Worm (Caenorhabditis elegans) whole organism, late embryonic: ENCODE measurements around the gene bath-46.

ENCODE experiments used
- F13H6.1 ChIP-seq: sonication (generic microtip); optimal IDR thresholded peaks from 2 replicates; lab custom pipeline; 2016; ENCODE audit warnings: missing genetic modification characterization, missing compliant biosample characterization
- ceh-24 ChIP-seq: sonication (generic microtip); optimal IDR thresholded peaks from 2 replicates; lab custom pipeline; 2016; ENCODE audit warnings: mild to moderate bottlenecking, missing genetic modification characterization, missing compliant biosample characterization
- ceh-48 ChIP-seq: sonication (generic microtip); optimal IDR thresholded peaks from 2 replicates; lab custom pipeline; 2016; ENCODE audit warnings: missing genetic modification characterization, inconsistent platforms, missing compliant biosample characterization
- che-1 ChIP-seq: sonication (generic microtip); optimal IDR thresholded peaks from 2 replicates; lab custom pipeline; 2016; ENCODE audit warnings: mild to moderate bottlenecking, missing genetic modification characterization, missing compliant biosample characterization
- fax-1 ChIP-seq: sonication (generic microtip); optimal IDR thresholded peaks from 2 replicates; lab custom pipeline; 2016; ENCODE audit warnings: missing genotype, missing genetic modification characterization, missing compliant biosample characterization
- nhr-232 ChIP-seq: sonication (generic microtip); optimal IDR thresholded peaks from 2 replicates; lab custom pipeline; 2016; ENCODE audit warnings: missing genetic modification characterization, missing compliant biosample characterization
- pqm-1 ChIP-seq: sonication (generic microtip); optimal IDR thresholded peaks from 2 replicates; lab custom pipeline; 2016; ENCODE audit warnings: missing genetic modification characterization, missing compliant biosample characterization
- pros-1 ChIP-seq: fragments of 150-350 bp; optimal IDR thresholded peaks from 2 replicates; lab custom pipeline; 2014; ENCODE audit warnings: missing biosample characterization, missing genetic modification reagents, missing genetic modification characterization
- ref-2 ChIP-seq: sonication (generic microtip); optimal IDR thresholded peaks from 2 replicates; lab custom pipeline; 2016; ENCODE audit warnings: missing genetic modification characterization, missing compliant biosample characterization
- syd-9 ChIP-seq: sonication (generic microtip); optimal IDR thresholded peaks from 2 replicates; lab custom pipeline; 2016; ENCODE audit warnings: mild to moderate bottlenecking, missing genetic modification characterization, moderate library complexity, missing compliant biosample characterization
- tbx-2 ChIP-seq: sonication (generic microtip); optimal IDR thresholded peaks from 2 replicates; lab custom pipeline; 2016; ENCODE audit warnings: missing genetic modification characterization, missing compliant biosample characterization
- unc-86 ChIP-seq: sonication (generic microtip); optimal IDR thresholded peaks from 2 replicates; lab custom pipeline; 2016; ENCODE audit warnings: missing genetic modification characterization, missing compliant biosample characterization

DNA sequence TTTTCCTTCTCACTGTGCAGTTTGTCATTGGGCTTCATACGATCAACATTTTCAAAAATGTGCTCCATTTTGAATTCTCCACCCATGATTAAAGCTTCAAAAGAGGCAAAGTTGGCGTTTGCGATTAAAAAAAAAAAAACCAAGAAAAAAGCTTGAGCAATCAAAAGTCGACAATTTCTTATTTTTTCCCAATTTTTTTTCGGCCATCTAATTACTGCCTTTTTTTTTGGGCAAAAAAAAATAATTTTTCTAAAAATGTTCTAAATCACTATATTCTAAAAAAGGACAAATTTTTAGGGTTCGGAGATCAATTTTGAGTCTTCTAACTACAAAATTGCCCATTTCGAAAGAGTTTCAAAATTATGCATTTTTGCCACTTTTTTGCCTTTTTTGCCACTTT, 21.7 kb upstream of the bath-46 start, which contains the start of gene K05F6.10:
- TF ChIP-seq ceh-24 (tag; lab: Kevin White, UChicago) (no peak), F13H6.1 (tag; lab: Kevin White, UChicago) (no peak), syd-9 (tag; lab: Kevin White, UChicago) (no peak), nhr-232 (tag; lab: Kevin White, UChicago) (no peak), unc-86 (tag; lab: Kevin White, UChicago) (no peak), che-1 (tag; lab: Kevin White, UChicago) (no peak), ref-2 (tag; lab: Kevin White, UChicago) (no peak), pros-1 (no peak), pqm-1 (tag; lab: Kevin White, UChicago) (no peak), fax-1 (tag; lab: Kevin White, UChicago) (no peak), ceh-48 (no peak), tbx-2 (no peak)
